Fruit fly (Drosophila melanogaster) whole organism, embryonic: Measurements from ENCODE around the gene CG5355.

Source experiments
- Adf1 ChIP-seq: fragments of 200-800 bp; sonication (Bioruptor generic); IDR thresholded peaks from 2 replicates; pipeline ENCODE4 v1.3.6; 2022; ENCODE audit warnings: missing biosample characterization, missing genetic modification characterization
- Atf-2 ChIP-seq: fragments of 200-800 bp; sonication (Bioruptor generic); optimal IDR thresholded peaks from 2 replicates; lab custom pipeline; 2016; ENCODE audit warnings: missing biosample characterization, missing genetic modification characterization
- Atf6 ChIP-seq: fragments of 200-800 bp; sonication (Bioruptor generic); IDR thresholded peaks from 2 replicates; pipeline ENCODE4 v1.3.6; 2022; ENCODE audit warnings: missing biosample characterization, missing genetic modification characterization
- CG10959 ChIP-seq: fragments of 200-800 bp; sonication (Bioruptor generic); IDR thresholded peaks from 2 replicates; pipeline ENCODE4 v1.3.6; 2022; ENCODE audit warnings: missing biosample characterization, missing genetic modification characterization
- CG11085 ChIP-seq: fragments of 200-800 bp; sonication (Bioruptor generic); IDR thresholded peaks from 2 replicates; pipeline ENCODE4 v1.3.6; 2022; ENCODE audit warnings: missing biosample characterization, missing genetic modification characterization
- CG11247 ChIP-seq: fragments of 200-800 bp; sonication (Bioruptor generic); IDR thresholded peaks from 2 replicates; pipeline ENCODE4 v1.3.6; 2022; ENCODE audit warnings: missing biosample characterization, missing genetic modification characterization
- CG13287 ChIP-seq: fragments of 200-800 bp; sonication (Bioruptor generic); IDR thresholded peaks from 2 replicates; pipeline ENCODE4 v1.3.6; 2022; ENCODE audit warnings: missing biosample characterization, missing genetic modification characterization; ENCODE audit not compliant: partially characterized antibody
- CG13624 ChIP-seq: fragments of 200-800 bp; sonication (Bioruptor generic); optimal IDR thresholded peaks from 2 replicates; lab custom pipeline; 2016; ENCODE audit warnings: missing biosample characterization, missing genetic modification characterization
- CG13775 ChIP-seq: fragments of 200-800 bp; sonication (Bioruptor generic); optimal IDR thresholded peaks from 3 replicates; lab custom pipeline; 2017; ENCODE audit warnings: missing biosample characterization, mild to moderate bottlenecking, missing genetic modification characterization
- CG14441 ChIP-seq: fragments of 200-800 bp; sonication (Bioruptor generic); IDR thresholded peaks from 2 replicates; pipeline ENCODE4 v1.3.6; 2022; ENCODE audit warnings: missing biosample characterization, missing genetic modification characterization
- CG14710 ChIP-seq: fragments of 200-800 bp; sonication (Bioruptor generic); optimal IDR thresholded peaks from 3 replicates; lab custom pipeline; 2019; ENCODE audit warnings: missing biosample characterization, mild to moderate bottlenecking, missing genetic modification characterization, moderate library complexity
- CG17359 ChIP-seq: fragments of 200-800 bp; sonication (Bioruptor generic); optimal IDR thresholded peaks from 3 replicates; lab custom pipeline; 2018; ENCODE audit warnings: missing biosample characterization, mild to moderate bottlenecking, missing genetic modification characterization, moderate library complexity
- CG17361 ChIP-seq: fragments of 200-800 bp; sonication (Bioruptor generic); IDR thresholded peaks from 3 replicates; pipeline ENCODE4 v1.3.6; 2022; ENCODE audit warnings: missing biosample characterization, missing genetic modification characterization
- CG17568 ChIP-seq: fragments of 200-800 bp; sonication (Bioruptor generic); optimal IDR thresholded peaks from 2 replicates; lab custom pipeline; 2018; ENCODE audit warnings: missing biosample characterization, mild to moderate bottlenecking, missing genetic modification characterization, moderate library complexity
- CG2199 ChIP-seq: fragments of 200-800 bp; sonication (Bioruptor generic); IDR thresholded peaks from 3 replicates; pipeline ENCODE4 v1.3.6; 2022; ENCODE audit warnings: missing biosample characterization, missing genetic modification characterization
- CG2712 ChIP-seq: fragments of 200-800 bp; optimal IDR thresholded peaks from 3 replicates; lab custom pipeline; 2019; ENCODE audit warnings: missing biosample characterization, mild to moderate bottlenecking, missing genetic modification characterization, moderate library complexity
- CG2889 ChIP-seq: fragments of 200-800 bp; sonication (Bioruptor generic); IDR thresholded peaks from 3 replicates; pipeline ENCODE4 v1.3.6; 2022; ENCODE audit warnings: missing biosample characterization, missing genetic modification characterization
- CG31388 ChIP-seq: fragments of 200-800 bp; sonication (Bioruptor generic); optimal IDR thresholded peaks from 2 replicates; lab custom pipeline; 2016; ENCODE audit warnings: missing biosample characterization, missing genetic modification characterization
- CG42726 ChIP-seq: fragments of 200-800 bp; sonication (Bioruptor generic); IDR thresholded peaks from 2 replicates; pipeline ENCODE4 v1.3.6; 2022; ENCODE audit warnings: missing biosample characterization, missing genetic modification characterization; ENCODE audit not compliant: partially characterized antibody
- CG6791 ChIP-seq: fragments of 200-800 bp; sonication (Bioruptor generic); IDR thresholded peaks from 3 replicates; pipeline ENCODE4 v1.3.6; 2022; ENCODE audit warnings: missing biosample characterization, missing genetic modification characterization; ENCODE audit not compliant: partially characterized antibody
- CG8290 ChIP-seq, 3 experiments: fragments of 200-800 bp; sonication (Bioruptor generic); optimal IDR thresholded peaks; 2 replicates each; lab custom pipeline; 2016 to 2019; ENCODE audit warnings: missing biosample characterization in 3 of 3, missing genetic modification characterization in 3 of 3, mild to moderate bottlenecking in 2 of 3, moderate library complexity in 1 of 3
- CG9876 ChIP-seq: fragments of 200-800 bp; sonication (Bioruptor generic); optimal IDR thresholded peaks from 2 replicates; lab custom pipeline; 2016; ENCODE audit warnings: missing biosample characterization, missing genetic modification characterization
- Dad ChIP-seq: fragments of 200-800 bp; sonication (Bioruptor generic); optimal IDR thresholded peaks from 3 replicates; lab custom pipeline; 2016; ENCODE audit warnings: missing biosample characterization, missing genetic modification characterization
- Doc3 ChIP-seq: fragments of 200-800 bp; sonication (Bioruptor generic); IDR thresholded peaks from 3 replicates; pipeline ENCODE4 v1.3.6; 2022; ENCODE audit warnings: missing biosample characterization, missing genetic modification characterization; ENCODE audit not compliant: partially characterized antibody
- Fer3 ChIP-seq: fragments of 200-800 bp; sonication (Bioruptor generic); optimal IDR thresholded peaks from 2 replicates; lab custom pipeline; 2018; ENCODE audit warnings: missing biosample characterization, mild to moderate bottlenecking, missing genetic modification characterization, moderate library complexity
- HLH54F ChIP-seq: fragments of 200-800 bp; sonication (Bioruptor generic); optimal IDR thresholded peaks from 3 replicates; lab custom pipeline; 2016; ENCODE audit warnings: missing biosample characterization, missing genetic modification characterization
- HmgZ ChIP-seq: fragments of 200-800 bp; sonication (Bioruptor generic); optimal IDR thresholded peaks from 2 replicates; lab custom pipeline; 2018; ENCODE audit warnings: missing biosample characterization, mild to moderate bottlenecking, missing genetic modification characterization
- Jarid2 ChIP-seq: fragments of 200-800 bp; sonication (Bioruptor generic); optimal IDR thresholded peaks from 3 replicates; lab custom pipeline; 2017; ENCODE audit warnings: mild to moderate bottlenecking, missing biosample characterization, missing genetic modification reagents, missing genetic modification characterization
- NFAT ChIP-seq: fragments of 200-800 bp; sonication (Bioruptor generic); IDR thresholded peaks from 2 replicates; pipeline ENCODE4 v1.3.6; 2022; ENCODE audit warnings: missing biosample characterization, missing genetic modification characterization
- Nf-YB ChIP-seq: fragments of 200-800 bp; sonication (Bioruptor generic); optimal IDR thresholded peaks from 3 replicates; lab custom pipeline; 2019; ENCODE audit warnings: missing biosample characterization, mild to moderate bottlenecking, missing genetic modification characterization, moderate library complexity
- Oli ChIP-seq: fragments of 200-800 bp; sonication (Bioruptor generic); optimal IDR thresholded peaks from 2 replicates; lab custom pipeline; 2018; ENCODE audit warnings: missing biosample characterization, mild to moderate bottlenecking, missing genetic modification characterization, moderate library complexity
- Ptx1 ChIP-seq: fragments of 200-800 bp; sonication (Bioruptor generic); IDR thresholded peaks from 2 replicates; pipeline ENCODE4 v1.3.6; 2022; ENCODE audit warnings: missing biosample characterization, missing genetic modification characterization
- Sox100B ChIP-seq: fragments of 200-800 bp; sonication (Bioruptor generic); optimal IDR thresholded peaks from 3 replicates; lab custom pipeline; 2018; ENCODE audit warnings: missing biosample characterization, mild to moderate bottlenecking, missing genetic modification characterization
- Sry-β ChIP-seq: fragments of 200-800 bp; sonication (Bioruptor generic); optimal IDR thresholded peaks from 2 replicates; lab custom pipeline; 2018; ENCODE audit warnings: missing biosample characterization, mild to moderate bottlenecking, missing genetic modification characterization, moderate library complexity
- amos ChIP-seq: fragments of 200-800 bp; sonication (Bioruptor generic); IDR thresholded peaks from 2 replicates; pipeline ENCODE4 v1.3.6; 2022; ENCODE audit warnings: missing biosample characterization, missing genetic modification characterization; ENCODE audit not compliant: partially characterized antibody
- bsh ChIP-seq, 2 experiments: fragments of 200-800 bp; sonication (Bioruptor generic); optimal IDR thresholded peaks; 2 replicates each; lab custom pipeline; 2017 to 2018; ENCODE audit warnings: mild to moderate bottlenecking in 2 of 2, missing biosample characterization in 2 of 2, missing genetic modification characterization in 2 of 2, moderate library complexity in 1 of 2
- croc ChIP-seq: fragments of 200-800 bp; sonication (Bioruptor generic); conservative IDR thresholded peaks from 3 replicates; pipeline ENCODE4 v1.3.6; 2022; ENCODE audit warnings: missing biosample characterization, missing genetic modification characterization
- cwo ChIP-seq: fragments of 200-800 bp; sonication (Bioruptor generic); optimal IDR thresholded peaks from 3 replicates; lab custom pipeline; 2017; ENCODE audit warnings: missing biosample characterization, missing genetic modification characterization, mild to moderate bottlenecking, moderate library complexity, missing genetic modification reagents
- danr ChIP-seq: fragments of 200-800 bp; sonication (Bioruptor generic); IDR thresholded peaks from 2 replicates; pipeline ENCODE4 v1.3.6; 2022; ENCODE audit warnings: missing biosample characterization, missing genetic modification characterization
- dm ChIP-seq: fragments of 200-800 bp; sonication (Bioruptor generic); optimal IDR thresholded peaks from 3 replicates; lab custom pipeline; 2016; ENCODE audit warnings: missing biosample characterization, missing genetic modification characterization
- fd96Cb ChIP-seq: fragments of 200-800 bp; sonication (Bioruptor generic); optimal IDR thresholded peaks from 2 replicates; lab custom pipeline; 2018; ENCODE audit warnings: missing biosample characterization, mild to moderate bottlenecking, missing genetic modification characterization, moderate library complexity
- gem ChIP-seq: fragments of 200-800 bp; sonication (Bioruptor generic); optimal IDR thresholded peaks from 2 replicates; lab custom pipeline; 2019; ENCODE audit warnings: missing biosample characterization, mild to moderate bottlenecking, missing genetic modification characterization, moderate library complexity
- gsb-n ChIP-seq: fragments of 200-800 bp; sonication (Bioruptor generic); optimal IDR thresholded peaks from 3 replicates; lab custom pipeline; 2018; ENCODE audit warnings: missing biosample characterization, mild to moderate bottlenecking, missing genetic modification characterization
- inv ChIP-seq: fragments of 200-800 bp; sonication (Bioruptor generic); IDR thresholded peaks from 2 replicates; pipeline ENCODE4 v1.3.6; 2022; ENCODE audit warnings: missing biosample characterization, missing genetic modification characterization; ENCODE audit not compliant: partially characterized antibody
- lilli ChIP-seq: fragments of 200-800 bp; sonication (Bioruptor generic); optimal IDR thresholded peaks from 3 replicates; lab custom pipeline; 2016; ENCODE audit warnings: missing biosample characterization, missing genetic modification characterization
- nerfin-2 ChIP-seq: fragments of 200-800 bp; sonication (Bioruptor generic); IDR thresholded peaks from 2 replicates; pipeline ENCODE4 v1.3.6; 2022; ENCODE audit warnings: missing biosample characterization, missing genetic modification characterization; ENCODE audit not compliant: partially characterized antibody
- onecut ChIP-seq: fragments of 200-800 bp; sonication (Bioruptor generic); IDR thresholded peaks from 2 replicates; pipeline ENCODE4 v1.3.6; 2022; ENCODE audit warnings: missing biosample characterization, missing genetic modification characterization
- run ChIP-seq: fragments of 200-800 bp; sonication (Bioruptor generic); optimal IDR thresholded peaks from 3 replicates; lab custom pipeline; 2018; ENCODE audit warnings: missing biosample characterization, mild to moderate bottlenecking, missing genetic modification characterization
- shn ChIP-seq: fragments of 200-800 bp; sonication (Bioruptor generic); optimal IDR thresholded peaks from 3 replicates; lab custom pipeline; 2016; ENCODE audit warnings: missing biosample characterization, missing genetic modification characterization
- zen ChIP-seq: fragments of 200-800 bp; sonication (Bioruptor generic); optimal IDR thresholded peaks from 3 replicates; lab custom pipeline; 2018; ENCODE audit warnings: missing biosample characterization, mild to moderate bottlenecking, missing genetic modification characterization, moderate library complexity

The CG5355 gene

DNA sequence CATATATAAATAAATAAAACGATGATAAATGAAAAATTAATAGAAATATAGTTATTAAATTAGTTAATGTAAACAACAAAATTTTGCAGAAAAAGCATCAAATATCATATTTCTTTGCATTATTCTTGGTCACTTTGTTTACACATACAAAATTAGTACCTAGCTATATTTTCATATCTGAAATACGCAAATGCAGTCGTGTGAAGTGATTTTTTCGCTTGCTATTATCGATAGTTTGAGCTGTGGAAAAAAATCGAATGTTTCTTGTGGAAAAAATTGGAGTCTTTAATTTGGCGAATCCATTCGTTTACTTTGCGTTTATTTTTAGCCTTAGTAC, 16.8 kb downstream of the CG5355 start, which contains the start of gene Cnot4 (continued):
- TF ChIP-seq gsb-n (peak; percentile 44), inv (0 out of 2 replicates have a peak, but pooled peaks have one; percentile 30), CG14441 (GFP tag; lab: Robert Waterston, UW) (no peak), CG6791 (0 out of 3 replicates have a peak, but pooled peaks have one; percentile 31), Sry-β (peak; percentile 78), CG17568 (no peak), HLH54F (GFP tag; lab: Kevin White, UChicago) (no peak), dm (no peak), CG13624 (GFP tag; lab: Kevin White, UChicago) (no peak), zen (tag; lab: Kevin White, UChicago) (peak; percentile 16), Adf1 (GFP tag; lab: Robert Waterston, UW) (no peak), HmgZ (tag; lab: Kevin White, UChicago) (no peak), CG13775 (GFP tag; lab: Kevin White, UChicago) (no peak), shn (GFP tag; lab: Kevin White, UChicago) (no peak), Jarid2 (GFP tag; lab: Kevin White, UChicago) (no peak), Dad (GFP tag; lab: Kevin White, UChicago) (no peak), CG31388 (GFP tag; lab: Kevin White, UChicago) (no peak), Nf-YB (no peak), Fer3 (no peak), CG13287 (peak; percentile 44; the same call in 1 of the 2 replicates), CG2712 (tag; lab: Kevin White, UChicago) (peak; percentile 36), onecut (GFP tag; lab: Robert Waterston, UW) (no peak), Ptx1 (no peak), lilli (GFP tag; lab: Kevin White, UChicago) (no peak), CG10959 (GFP tag; lab: Robert Waterston, UW) (no peak), CG8290 (GFP tag; optimal IDR thresholded peaks at IDR 0.05; lab: Kevin White, UChicago) (peak; percentile 10), CG8290 (tag; optimal IDR thresholded peaks at IDR 0.05; lab: Kevin White, UChicago) (no peak), amos (GFP tag; lab: Robert Waterston, UW) (peak; percentile 49; the same call in 1 of the 2 replicates), NFAT (no peak), CG9876 (GFP tag; lab: Kevin White, UChicago) (no peak), Sox100B (no peak), croc (GFP tag; lab: Robert Waterston, UW) (no peak), cwo (GFP tag; lab: Kevin White, UChicago) (no peak), run (no peak), CG2199 (GFP tag; lab: Robert Waterston, UW) (no peak), CG11085 (GFP tag; lab: Robert Waterston, UW) (no peak), gem (tag; lab: Kevin White, UChicago) (peak; percentile 24), CG2889 (GFP tag; lab: Robert Waterston, UW) (no peak), CG17359 (tag; lab: Kevin White, UChicago) (no peak), CG14710 (peak; percentile 63), fd96Cb (tag; lab: Kevin White, UChicago) (no peak), Doc3 (GFP tag; lab: Robert Waterston, UW) (peak; percentile 38; the same call in 1 of the 3 replicates), CG42726 (GFP tag; lab: Robert Waterston, UW) (0 out of 2 replicates have a peak, but pooled peaks have one; percentile 12), nerfin-2 (GFP tag; lab: Robert Waterston, UW) (no peak), CG11247 (GFP tag; lab: Robert Waterston, UW) (no peak), Atf6 (GFP tag; lab: Robert Waterston, UW) (no peak), Oli (no peak), danr (GFP tag; lab: Robert Waterston, UW) (no peak), CG17361 (GFP tag; lab: Robert Waterston, UW) (peak; percentile 47; the same call in 1 of the 3 replicates), bsh (GFP tag; optimal IDR thresholded peaks at IDR 0.05; lab: Kevin White, UChicago) (no peak), Atf-2 (GFP tag; lab: Kevin White, UChicago) (no peak)
